Worm (Caenorhabditis elegans) whole organism, late embryonic: Measurements from ENCODE around the gene nrf-6.

Source experiments
- dve-1 ChIP-seq: sonication (generic microtip); optimal IDR thresholded peaks from 2 replicates; lab custom pipeline; 2017; ENCODE audit warnings: antibody characterized with exemption, mild to moderate bottlenecking, missing genetic modification characterization, missing compliant biosample characterization
- fkh-6 ChIP-seq: sonication (generic microtip); optimal IDR thresholded peaks from 2 replicates; lab custom pipeline; 2016; ENCODE audit warnings: missing genetic modification characterization, missing compliant biosample characterization
- lin-11 ChIP-seq: fragments of 200-800 bp; sonication (Bioruptor generic); optimal IDR thresholded peaks from 2 replicates; lab custom pipeline; 2018; ENCODE audit warnings: mild to moderate bottlenecking, missing genetic modification characterization, missing compliant biosample characterization
- pha-4 ChIP-seq: fragments of 150-350 bp; optimal IDR thresholded peaks from 2 replicates; lab custom pipeline; 2018; ENCODE audit warnings: missing biosample characterization, missing genetic modification reagents, missing genetic modification characterization
- unc-55 ChIP-seq: sonication (generic microtip); optimal IDR thresholded peaks from 2 replicates; lab custom pipeline; 2017; ENCODE audit warnings: missing biosample characterization, missing genetic modification reagents, missing genetic modification characterization
- unc-86 ChIP-seq: sonication (generic microtip); optimal IDR thresholded peaks from 2 replicates; lab custom pipeline; 2016; ENCODE audit warnings: missing genetic modification characterization, missing compliant biosample characterization

- TF ChIP-seq dve-1 (tag; lab: Kevin White, UChicago) = no peak
- no peak for TF ChIP-seq unc-55 (GFP tag; lab: Kevin White, UChicago)
- no peak for TF ChIP-seq unc-86 (tag; lab: Kevin White, UChicago)
- no peak for TF ChIP-seq pha-4
- no peak for TF ChIP-seq fkh-6 (tag; lab: Kevin White, UChicago)
- no peak for TF ChIP-seq lin-11 (tag; lab: Kevin White, UChicago)
Observed at ce11 chrII:8057911-8058310, 25.4 kb upstream of the nrf-6 start.
